Worm (Caenorhabditis elegans) whole organism, late embryonic: Measurements from ENCODE around the gene K08D12.8.

Experiments used
- C38D4.7 ChIP-seq: fragments of 200-800 bp; sonication (Bioruptor generic); optimal IDR thresholded peaks from 2 replicates; lab custom pipeline; 2018; ENCODE audit warnings: mild to moderate bottlenecking, missing genetic modification characterization, moderate library complexity, missing compliant biosample characterization
- F13H6.1 ChIP-seq: sonication (generic microtip); optimal IDR thresholded peaks from 2 replicates; lab custom pipeline; 2016; ENCODE audit warnings: missing genetic modification characterization, missing compliant biosample characterization
- K09A11.1 ChIP-seq: sonication (generic microtip); optimal IDR thresholded peaks from 2 replicates; lab custom pipeline; 2017; ENCODE audit warnings: antibody characterized with exemption, mild to moderate bottlenecking, missing genetic modification characterization, missing compliant biosample characterization; ENCODE audit not compliant: insufficient read depth
- Y22D7AL.16 ChIP-seq: sonication (generic microtip); optimal IDR thresholded peaks from 2 replicates; lab custom pipeline; 2016; ENCODE audit warnings: missing genetic modification characterization, missing compliant biosample characterization
- ahr-1 ChIP-seq: sonication (generic microtip); optimal IDR thresholded peaks from 2 replicates; lab custom pipeline; 2016; ENCODE audit warnings: missing genetic modification characterization, missing compliant biosample characterization
- ama-1 ChIP-seq: fragments of 150-350 bp; optimal IDR thresholded peaks from 2 replicates; lab custom pipeline; 2014
- ceh-18 ChIP-seq: sonication (generic microtip); optimal IDR thresholded peaks from 2 replicates; lab custom pipeline; 2016; ENCODE audit warnings: missing genetic modification characterization, missing compliant biosample characterization
- ceh-19 ChIP-seq: fragments of 200-800 bp; sonication (Bioruptor generic); optimal IDR thresholded peaks from 2 replicates; lab custom pipeline; 2018; ENCODE audit warnings: mild to moderate bottlenecking, missing genetic modification characterization, missing compliant biosample characterization
- ceh-2 ChIP-seq: sonication (generic microtip); optimal IDR thresholded peaks from 2 replicates; lab custom pipeline; 2016; ENCODE audit warnings: missing genotype, missing genetic modification characterization, missing compliant biosample characterization
- ceh-22 ChIP-seq: sonication (generic microtip); optimal IDR thresholded peaks from 2 replicates; lab custom pipeline; 2017; ENCODE audit warnings: missing biosample characterization, missing genetic modification characterization
- ceh-24 ChIP-seq: sonication (generic microtip); optimal IDR thresholded peaks from 2 replicates; lab custom pipeline; 2016; ENCODE audit warnings: mild to moderate bottlenecking, missing genetic modification characterization, missing compliant biosample characterization
- ceh-30 ChIP-seq: fragments of 150-350 bp; optimal IDR thresholded peaks from 2 replicates; lab custom pipeline; 2014; ENCODE audit warnings: missing biosample characterization, missing genetic modification characterization
- ceh-31 ChIP-seq: sonication (generic microtip); optimal IDR thresholded peaks from 2 replicates; lab custom pipeline; 2016; ENCODE audit warnings: missing genetic modification characterization, missing compliant biosample characterization
- ceh-45 ChIP-seq: fragments of 200-800 bp; sonication (Bioruptor generic); IDR thresholded peaks from 2 replicates; pipeline ENCODE4 v1.3.6; 2022; ENCODE audit warnings: missing genetic modification reagents, missing genetic modification characterization, missing compliant biosample characterization
- ceh-48 ChIP-seq: sonication (generic microtip); optimal IDR thresholded peaks from 2 replicates; lab custom pipeline; 2016; ENCODE audit warnings: missing genetic modification characterization, inconsistent platforms, missing compliant biosample characterization
- ceh-6 ChIP-seq: fragments of 200-800 bp; sonication (Bioruptor generic); optimal IDR thresholded peaks from 2 replicates; lab custom pipeline; 2018; ENCODE audit warnings: mild to moderate bottlenecking, missing genetic modification characterization, missing compliant biosample characterization
- ceh-9 ChIP-seq: sonication (generic microtip); optimal IDR thresholded peaks from 2 replicates; lab custom pipeline; 2016; ENCODE audit warnings: mild to moderate bottlenecking, missing genetic modification characterization, inconsistent platforms, missing compliant biosample characterization
- che-1 ChIP-seq: sonication (generic microtip); optimal IDR thresholded peaks from 2 replicates; lab custom pipeline; 2016; ENCODE audit warnings: mild to moderate bottlenecking, missing genetic modification characterization, missing compliant biosample characterization
- dve-1 ChIP-seq: sonication (generic microtip); optimal IDR thresholded peaks from 2 replicates; lab custom pipeline; 2017; ENCODE audit warnings: antibody characterized with exemption, mild to moderate bottlenecking, missing genetic modification characterization, missing compliant biosample characterization
- elt-2 ChIP-seq: sonication (generic microtip); optimal IDR thresholded peaks from 2 replicates; lab custom pipeline; 2016; ENCODE audit warnings: missing genetic modification reagents, missing genetic modification characterization, missing compliant biosample characterization
- ets-4 ChIP-seq: sonication (generic microtip); optimal IDR thresholded peaks from 2 replicates; lab custom pipeline; 2016; ENCODE audit warnings: missing genetic modification characterization, missing compliant biosample characterization
- eyg-1 ChIP-seq: sonication (generic microtip); optimal IDR thresholded peaks from 2 replicates; lab custom pipeline; 2016; ENCODE audit warnings: missing genotype, missing genetic modification characterization, missing compliant biosample characterization
- fax-1 ChIP-seq: sonication (generic microtip); optimal IDR thresholded peaks from 2 replicates; lab custom pipeline; 2016; ENCODE audit warnings: missing genotype, missing genetic modification characterization, missing compliant biosample characterization
- fkh-10 ChIP-seq: fragments of 150-350 bp; optimal IDR thresholded peaks from 2 replicates; lab custom pipeline; 2014; ENCODE audit warnings: missing biosample characterization, missing genetic modification reagents, missing genetic modification characterization
- fkh-6 ChIP-seq: sonication (generic microtip); optimal IDR thresholded peaks from 2 replicates; lab custom pipeline; 2016; ENCODE audit warnings: missing genetic modification characterization, missing compliant biosample characterization
- hlh-13 ChIP-seq: fragments of 200-800 bp; sonication (Bioruptor generic); optimal IDR thresholded peaks from 2 replicates; lab custom pipeline; 2018; ENCODE audit warnings: mild to moderate bottlenecking, missing genetic modification characterization, missing compliant biosample characterization
- hlh-15 ChIP-seq: sonication (generic microtip); optimal IDR thresholded peaks from 2 replicates; lab custom pipeline; 2016; ENCODE audit warnings: missing genetic modification characterization, missing compliant biosample characterization
- hlh-30 ChIP-seq: sonication (generic microtip); optimal IDR thresholded peaks from 2 replicates; lab custom pipeline; 2017; ENCODE audit warnings: antibody characterized with exemption, missing genetic modification characterization, missing compliant biosample characterization; ENCODE audit not compliant: insufficient read depth
- hlh-6 ChIP-seq: sonication (generic microtip); optimal IDR thresholded peaks from 2 replicates; lab custom pipeline; 2016; ENCODE audit warnings: missing genotype, missing genetic modification characterization, missing compliant biosample characterization
- lin-11 ChIP-seq: fragments of 200-800 bp; sonication (Bioruptor generic); optimal IDR thresholded peaks from 2 replicates; lab custom pipeline; 2018; ENCODE audit warnings: mild to moderate bottlenecking, missing genetic modification characterization, missing compliant biosample characterization
- madf-2 ChIP-seq: sonication (generic microtip); optimal IDR thresholded peaks from 2 replicates; lab custom pipeline; 2017; ENCODE audit warnings: missing genetic modification characterization, missing compliant biosample characterization
- mec-3 ChIP-seq: sonication (generic microtip); optimal IDR thresholded peaks from 2 replicates; lab custom pipeline; 2016; ENCODE audit warnings: borderline replicate concordance, missing genetic modification characterization, missing compliant biosample characterization
- nhr-11 ChIP-seq: fragments of 150-350 bp; optimal IDR thresholded peaks from 2 replicates; lab custom pipeline; 2014; ENCODE audit warnings: missing biosample characterization, missing genetic modification characterization
- npax-4 ChIP-seq: sonication (generic microtip); optimal IDR thresholded peaks from 2 replicates; lab custom pipeline; 2016; ENCODE audit warnings: missing genetic modification characterization, missing compliant biosample characterization
- odd-2 ChIP-seq: sonication (generic microtip); optimal IDR thresholded peaks from 2 replicates; lab custom pipeline; 2017; ENCODE audit warnings: antibody characterized with exemption, mild to moderate bottlenecking, missing genetic modification characterization, missing compliant biosample characterization
- pag-3 ChIP-seq: sonication (generic microtip); optimal IDR thresholded peaks from 2 replicates; lab custom pipeline; 2016; ENCODE audit warnings: missing compliant biosample characterization, missing genetic modification characterization, borderline replicate concordance
- pat-9 ChIP-seq: fragments of 200-800 bp; sonication (Bioruptor generic); optimal IDR thresholded peaks from 2 replicates; lab custom pipeline; 2018; ENCODE audit warnings: mild to moderate bottlenecking, missing genetic modification characterization, moderate library complexity, missing compliant biosample characterization
- pqm-1 ChIP-seq: sonication (generic microtip); optimal IDR thresholded peaks from 2 replicates; lab custom pipeline; 2016; ENCODE audit warnings: missing genetic modification characterization, missing compliant biosample characterization
- ref-2 ChIP-seq: sonication (generic microtip); optimal IDR thresholded peaks from 2 replicates; lab custom pipeline; 2016; ENCODE audit warnings: missing genetic modification characterization, missing compliant biosample characterization
- rnt-1 ChIP-seq: sonication (generic microtip); optimal IDR thresholded peaks from 2 replicates; lab custom pipeline; 2016; ENCODE audit warnings: missing genetic modification characterization, missing compliant biosample characterization
- sdc-2 ChIP-seq: sonication (generic microtip); optimal IDR thresholded peaks from 2 replicates; lab custom pipeline; 2016; ENCODE audit warnings: missing genotype, missing genetic modification characterization, missing compliant biosample characterization
- sox-2 ChIP-seq: fragments of 200-800 bp; sonication (Bioruptor generic); IDR thresholded peaks from 2 replicates; pipeline ENCODE4 v1.3.6; 2022; ENCODE audit warnings: missing genetic modification reagents, missing genetic modification characterization, missing compliant biosample characterization
- sox-4 ChIP-seq: sonication (generic microtip); optimal IDR thresholded peaks from 2 replicates; lab custom pipeline; 2017; ENCODE audit warnings: mild to moderate bottlenecking, missing genetic modification characterization, inconsistent platforms, missing compliant biosample characterization
- syd-9 ChIP-seq: sonication (generic microtip); optimal IDR thresholded peaks from 2 replicates; lab custom pipeline; 2016; ENCODE audit warnings: mild to moderate bottlenecking, missing genetic modification characterization, moderate library complexity, missing compliant biosample characterization
- tbx-2 ChIP-seq: sonication (generic microtip); optimal IDR thresholded peaks from 2 replicates; lab custom pipeline; 2016; ENCODE audit warnings: missing genetic modification characterization, missing compliant biosample characterization
- tbx-7 ChIP-seq: sonication (generic microtip); optimal IDR thresholded peaks from 2 replicates; lab custom pipeline; 2016; ENCODE audit warnings: missing genotype, missing genetic modification characterization, missing compliant biosample characterization
- unc-3 ChIP-seq, 2 experiments: fragments of 200-800 bp in 1 of 2; sonication (Bioruptor generic) in 1 of 2; sonication (generic microtip) in 1 of 2; conservative IDR thresholded peaks in 1 of 2; optimal IDR thresholded peaks in 1 of 2; 2 replicates each; pipeline versions ENCODE4 v1.3.6 to Lab custom; 2016 to 2022; ENCODE audit warnings: missing compliant biosample characterization in 2 of 2, missing genetic modification characterization in 2 of 2, missing genetic modification reagents in 1 of 2
- zip-5 ChIP-seq: sonication (generic microtip); optimal IDR thresholded peaks from 2 replicates; lab custom pipeline; 2016; ENCODE audit warnings: missing genetic modification characterization, missing compliant biosample characterization

Gene K08D12.8

ce11 chrIV:1724283-1724682, 1.7 kb upstream of the K08D12.8 start, which contains the start of gene epic-3:
Gene epic-3 (minus strand): TSS chrIV:1724383.
- TF ChIP-seq hlh-30 (tag; lab: Kevin White, UChicago) = no peak
- TF ChIP-seq ceh-2 (tag; lab: Kevin White, UChicago) = no peak
- TF ChIP-seq madf-2 (tag; lab: Kevin White, UChicago) = no peak
- no peak for TF ChIP-seq ceh-18 (tag; lab: Kevin White, UChicago)
- no peak for TF ChIP-seq K09A11.1
- TF ChIP-seq ref-2 (tag; lab: Kevin White, UChicago) = no peak
- TF ChIP-seq sox-4 (tag; lab: Kevin White, UChicago) = no peak
- no peak for TF ChIP-seq che-1
- TF ChIP-seq pat-9 = no peak
- TF ChIP-seq ama-1 (lab: Kevin White, UChicago) = no peak
- TF ChIP-seq sdc-2 = no peak
- TF ChIP-seq hlh-6 (tag; lab: Kevin White, UChicago) = no peak
- no peak for TF ChIP-seq npax-4 (tag; lab: Kevin White, UChicago)
- TF ChIP-seq fkh-10 (GFP tag; lab: Kevin White, UChicago) = no peak
- no peak for TF ChIP-seq hlh-13 (GFP tag; lab: Kevin White, UChicago)
- TF ChIP-seq elt-2 (tag; lab: Kevin White, UChicago) = no peak
- no peak for TF ChIP-seq F13H6.1
- no peak for TF ChIP-seq nhr-11 (tag; lab: Kevin White, UChicago)

ce11 chrIV:1727538-1728072, 1.6 kb downstream of the K08D12.8 start:
- TF ChIP-seq ceh-48 (tag; lab: Kevin White, UChicago) = peak; percentile 76
- no peak for TF ChIP-seq fkh-6 (tag; lab: Kevin White, UChicago)

DNA sequence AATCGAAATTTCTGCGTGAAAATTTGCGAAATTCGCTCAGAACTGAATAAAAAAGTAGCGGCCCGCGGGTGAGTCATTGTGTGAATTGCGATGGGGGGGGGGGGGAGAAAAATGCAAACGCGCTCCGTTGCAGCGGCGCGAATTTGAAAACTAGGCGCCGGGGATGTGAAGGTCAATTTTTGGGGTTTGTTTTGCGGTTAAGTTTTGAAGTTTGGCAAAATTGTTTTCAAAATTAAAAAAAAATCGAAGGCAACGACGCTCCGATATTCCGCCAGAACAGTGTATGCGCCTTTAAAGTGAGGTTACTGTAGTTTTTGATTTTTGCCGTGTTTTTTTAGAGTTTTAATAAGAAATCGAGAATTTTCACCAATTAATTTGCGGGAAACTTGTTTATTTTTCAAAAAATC, 12.3 kb downstream of the K08D12.8 start:
- TF ChIP-seq Y22D7AL.16 (tag; lab: Kevin White, UChicago) (no peak), ets-4 (tag; lab: Kevin White, UChicago) (no peak), lin-11 (tag; lab: Kevin White, UChicago) (no peak), C38D4.7 (GFP tag; lab: Kevin White, UChicago) (no peak), hlh-30 (tag; lab: Kevin White, UChicago) (no peak), ceh-22 (tag; lab: Kevin White, UChicago) (no peak), sox-4 (tag; lab: Kevin White, UChicago) (no peak), ceh-19 (no peak), unc-3 (GFP tag; conservative IDR thresholded peaks at IDR 0.05; lab: Robert Waterston, UW) (no peak), unc-3 (tag; optimal IDR thresholded peaks at IDR 0.05; lab: Kevin White, UChicago) (no peak), dve-1 (tag; lab: Kevin White, UChicago) (no peak), ceh-6 (GFP tag; lab: Kevin White, UChicago) (no peak), ahr-1 (tag; lab: Kevin White, UChicago) (no peak), ama-1 (lab: Kevin White, UChicago) (no peak), ceh-24 (tag; lab: Kevin White, UChicago) (no peak), pqm-1 (tag; lab: Kevin White, UChicago) (no peak), eyg-1 (tag; lab: Kevin White, UChicago) (no peak), F13H6.1 (no peak), ceh-30 (no peak), rnt-1 (tag; lab: Kevin White, UChicago) (no peak), mec-3 (tag; lab: Kevin White, UChicago) (no peak), tbx-7 (tag; lab: Kevin White, UChicago) (no peak), ceh-45 (no peak), fkh-10 (GFP tag; lab: Kevin White, UChicago) (no peak), hlh-15 (tag; lab: Kevin White, UChicago) (no peak), syd-9 (tag; lab: Kevin White, UChicago) (no peak), fkh-6 (tag; lab: Kevin White, UChicago) (no peak), pag-3 (no peak), zip-5 (tag; lab: Kevin White, UChicago) (no peak), tbx-2 (peak; percentile 21), elt-2 (tag; lab: Kevin White, UChicago) (peak; percentile 7), fax-1 (tag; lab: Kevin White, UChicago) (no peak), ceh-31 (tag; lab: Kevin White, UChicago) (peak; percentile 38), odd-2 (tag; lab: Kevin White, UChicago) (no peak), pat-9 (no peak), sox-2 (GFP tag; lab: Robert Waterston, UW) (no peak), ceh-9 (tag; lab: Kevin White, UChicago) (no peak)
